Fruit fly (Drosophila melanogaster): ENCODE results near the gene Tango14.

Tango14 gene

dm6 chr2L:1120206-1120902 lies 38.1 kb upstream of the Tango14 start (continued):
- TF ChIP-seq CG11398 (GFP tag; optimal IDR thresholded peaks at IDR 0.05) (no peak), scrt (GFP tag; optimal IDR thresholded peaks at IDR 0.05) (no peak), pho (GFP tag; optimal IDR thresholded peaks at IDR 0.05) (no peak), CG4707 (GFP tag; optimal IDR thresholded peaks at IDR 0.05) (no peak), CG6175 (GFP tag; IDR thresholded peaks at IDR 0.05) (no peak), Lpt (GFP tag; optimal IDR thresholded peaks at IDR 0.05) (no peak), CG34422 (GFP tag; IDR thresholded peaks at IDR 0.05) (no peak), Dbx (GFP tag; IDR thresholded peaks at IDR 0.05) (no peak), CG12236 (GFP tag; optimal IDR thresholded peaks at IDR 0.05) (no peak), Med (GFP tag) (peak; percentile 59), chm (GFP tag; IDR thresholded peaks at IDR 0.05) (no peak), CG2129 (GFP tag; IDR thresholded peaks at IDR 0.05; ENCODE audit: partially characterized antibody) (no peak), ci (GFP tag; IDR thresholded peaks at IDR 0.05) (no peak), CG9932 (GFP tag; IDR thresholded peaks at IDR 0.05) (no peak), CG4404 (GFP tag; IDR thresholded peaks at IDR 0.05) (no peak), twi (tag; optimal IDR thresholded peaks at IDR 0.05) (no peak), cato (GFP tag; optimal IDR thresholded peaks at IDR 0.05; ENCODE audit: borderline replicate concordance) (no peak), Lim3 (GFP tag; IDR thresholded peaks at IDR 0.05) (no peak), ac (GFP tag; optimal IDR thresholded peaks at IDR 0.05) (no peak), CG9437 (GFP tag; optimal IDR thresholded peaks at IDR 0.05) (no peak), sqz (GFP tag; optimal IDR thresholded peaks at IDR 0.05) (no peak), stwl (tag; optimal IDR thresholded peaks at IDR 0.05) (no peak), CG14050 (GFP tag; IDR thresholded peaks at IDR 0.05) (no peak), phol (tag; optimal IDR thresholded peaks at IDR 0.05) (no peak), Meics (GFP tag; optimal IDR thresholded peaks at IDR 0.05) (no peak), zfh2 (GFP tag; optimal IDR thresholded peaks at IDR 0.05) (no peak), kay (GFP tag; optimal IDR thresholded peaks at IDR 0.05) (no peak), CG30403 (GFP tag; optimal IDR thresholded peaks at IDR 0.05) (no peak), sima (GFP tag; optimal IDR thresholded peaks at IDR 0.05) (no peak), Hr51 (GFP tag; optimal IDR thresholded peaks at IDR 0.05) (no peak), Sry-β (GFP tag; optimal IDR thresholded peaks at IDR 0.05) (no peak), Lhr (GFP tag; optimal IDR thresholded peaks at IDR 0.05) (no peak), HLH4C (GFP tag; IDR thresholded peaks at IDR 0.05; ENCODE audit: partially characterized antibody) (no peak), CrebB (tag; optimal IDR thresholded peaks at IDR 0.05) (no peak), caup (GFP tag; optimal IDR thresholded peaks at IDR 0.05; ENCODE audit: severe bottlenecking) (no peak), salm (tag; optimal IDR thresholded peaks at IDR 0.05) (no peak), Bgb (GFP tag; IDR thresholded peaks at IDR 0.05; ENCODE audit: partially characterized antibody) (no peak), CG8089 (GFP tag; optimal IDR thresholded peaks at IDR 0.05) (no peak), mirr (GFP tag; optimal IDR thresholded peaks at IDR 0.05) (peak; percentile 11), CG9797 (GFP tag; optimal IDR thresholded peaks at IDR 0.05) (no peak)
